Fruit fly (Drosophila melanogaster): Measurements from ENCODE around the gene Taf10b.
A peak's percentile ranks its signal among the peaks of the same experiment; 100 is the strongest.

Taf10b gene

DNA sequence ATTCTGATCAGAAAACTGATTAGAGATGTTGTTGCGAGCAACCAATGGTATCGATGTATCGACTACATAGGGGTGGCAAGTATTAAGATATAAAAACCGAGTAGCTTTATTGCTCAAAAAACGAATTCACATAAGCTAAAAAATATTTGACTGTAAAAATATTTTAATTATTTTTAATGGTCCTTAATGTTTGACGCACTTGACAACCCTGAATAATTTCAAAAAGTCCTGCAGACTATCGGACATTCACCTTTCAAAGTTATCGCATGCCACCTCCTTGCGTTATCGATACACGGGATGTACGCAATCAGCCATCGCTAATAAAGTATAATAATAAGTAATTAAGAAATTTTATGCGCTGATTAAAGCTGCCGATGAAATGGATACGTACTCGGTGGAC lies 8.0 kb downstream of the Taf10b start, which contains the start of the genes HemK2, Snapin and Tnpo-SR (continued):
- peak; percentile 82 for TF ChIP-seq Lhr (GFP tag; optimal IDR thresholded peaks at IDR 0.05)
- TF ChIP-seq Ravus (GFP tag; IDR thresholded peaks at IDR 0.05), result peak; percentile 81
- TF ChIP-seq trem (tag; optimal IDR thresholded peaks at IDR 0.05), result peak; percentile 95
- TF ChIP-seq CG18764 (GFP tag; optimal IDR thresholded peaks at IDR 0.05), result peak; percentile 83
- peak; percentile 82 for TF ChIP-seq CG13123 (GFP tag; optimal IDR thresholded peaks at IDR 0.05)
- TF ChIP-seq psq (GFP tag; optimal IDR thresholded peaks at IDR 0.05), result peak; percentile 67
- TF ChIP-seq sc (optimal IDR thresholded peaks at IDR 0.05), result no peak
- TF ChIP-seq sc (GFP tag; optimal IDR thresholded peaks at IDR 0.05), result peak; percentile 71
- no peak for TF ChIP-seq yki (optimal IDR thresholded peaks at IDR 0.05)
- peak; percentile 90; the same call in 3 of the 4 replicates for TF ChIP-seq chinmo (GFP tag; IDR thresholded peaks at IDR 0.05; ENCODE audit: partially characterized antibody)
- no peak for TF ChIP-seq sima (GFP tag; optimal IDR thresholded peaks at IDR 0.05)
- peak; percentile 95 for TF ChIP-seq CG30403 (GFP tag; optimal IDR thresholded peaks at IDR 0.05)
- no peak for TF ChIP-seq lov (optimal IDR thresholded peaks at IDR 0.05)
- peak; percentile 89 for TF ChIP-seq lov (GFP tag; IDR thresholded peaks at IDR 0.05)
- peak; percentile 87 for TF ChIP-seq CG3281 (GFP tag; optimal IDR thresholded peaks at IDR 0.05)
- TF ChIP-seq pfk (GFP tag; optimal IDR thresholded peaks at IDR 0.05), result peak; percentile 28
- peak; percentile 34 for TF ChIP-seq CG15073 (GFP tag; optimal IDR thresholded peaks at IDR 0.05)
- TF ChIP-seq Trl (optimal IDR thresholded peaks at IDR 0.05), result no peak
- TF ChIP-seq Trl (GFP tag; optimal IDR thresholded peaks at IDR 0.05), result peak; percentile 81
- TF ChIP-seq PHDP (tag; optimal IDR thresholded peaks at IDR 0.05), result peak; percentile 92
- TF ChIP-seq Dip3 (GFP tag; optimal IDR thresholded peaks at IDR 0.05), result peak; percentile 88
- peak; percentile 97 for TF ChIP-seq Rfx (GFP tag; IDR thresholded peaks at IDR 0.05)
- TF ChIP-seq zfh2 (GFP tag; optimal IDR thresholded peaks at IDR 0.05), result peak; percentile 92
- peak; percentile 91 for TF ChIP-seq ind (GFP tag; optimal IDR thresholded peaks at IDR 0.05)
- TF ChIP-seq Drgx (GFP tag; IDR thresholded peaks at IDR 0.05), result peak; percentile 87
- peak; percentile 85; the same call in 2 of the 3 replicates for TF ChIP-seq zen2 (GFP tag; IDR thresholded peaks at IDR 0.05; ENCODE audit: partially characterized antibody)
- peak in 1 of 2 experiments; percentile 67 for TF ChIP-seq Eip74EF (GFP tag; optimal IDR thresholded peaks at IDR 0.05)
- TF ChIP-seq CG1832 (GFP tag; optimal IDR thresholded peaks at IDR 0.05), result no peak
- TF ChIP-seq mam (GFP tag; optimal IDR thresholded peaks at IDR 0.05), result peak; percentile 91
- peak; percentile 67 for TF ChIP-seq Mad (GFP tag; optimal IDR thresholded peaks at IDR 0.05)
- TF ChIP-seq odd (GFP tag; optimal IDR thresholded peaks at IDR 0.05), result peak; percentile 78
- TF ChIP-seq slou (GFP tag; optimal IDR thresholded peaks at IDR 0.05), result peak; percentile 85
- peak; percentile 80 for TF ChIP-seq tx (GFP tag; optimal IDR thresholded peaks at IDR 0.05)
- no peak; the same call in 1 of the 2 replicates for TF ChIP-seq Doc2 (GFP tag; IDR thresholded peaks at IDR 0.05)
- peak; percentile 88 for TF ChIP-seq bbx (GFP tag; IDR thresholded peaks at IDR 0.05; ENCODE audit: partially characterized antibody)
- TF ChIP-seq CG1529 (GFP tag; optimal IDR thresholded peaks at IDR 0.05), result peak; percentile 71
- TF ChIP-seq pb (GFP tag; optimal IDR thresholded peaks at IDR 0.05), result peak; percentile 68
- peak; percentile 86 for TF ChIP-seq HLH54F (GFP tag; optimal IDR thresholded peaks at IDR 0.05)
- TF ChIP-seq CG18262 (tag; optimal IDR thresholded peaks at IDR 0.05), result peak; percentile 89
- peak in 1 of 2 experiments; percentile 88 for TF ChIP-seq bsh (GFP tag; optimal IDR thresholded peaks at IDR 0.05)
- no peak for TF ChIP-seq cad (GFP tag; optimal IDR thresholded peaks at IDR 0.05)
- peak; percentile 95 for TF ChIP-seq abd-A (tag; optimal IDR thresholded peaks at IDR 0.05)
- peak; percentile 95 for TF ChIP-seq CG2712 (tag; optimal IDR thresholded peaks at IDR 0.05)
- TF ChIP-seq Kr (GFP tag; optimal IDR thresholded peaks at IDR 0.05), result no peak
- peak in 1 of 3 experiments; percentile 88 for TF ChIP-seq lola (GFP tag; optimal IDR thresholded peaks at IDR 0.05)
- peak; percentile 89 for TF ChIP-seq CG4854 (GFP tag; optimal IDR thresholded peaks at IDR 0.05)
- peak; percentile 94 for TF ChIP-seq Xbp1 (GFP tag; optimal IDR thresholded peaks at IDR 0.05)
- peak; percentile 95 for TF ChIP-seq MBD-R2 (GFP tag; IDR thresholded peaks at IDR 0.05)
- TF ChIP-seq crc (GFP tag; optimal IDR thresholded peaks at IDR 0.05), result peak; percentile 63
- TF ChIP-seq CG8388 (GFP tag; optimal IDR thresholded peaks at IDR 0.05), result peak; percentile 85
- peak; percentile 73 for TF ChIP-seq ATbp (GFP tag; optimal IDR thresholded peaks at IDR 0.05)

All from whole organism, embryonic.